Worm (Caenorhabditis elegans) whole organism, L1 larva: ENCODE measurements around the gene F20B6.10.
A peak's percentile ranks its signal among the peaks of the same experiment; 100 is the strongest.

Experiments used
- ceh-82 ChIP-seq, 3 experiments: fragments of 150-350 bp in 1 of 3; sonication (generic microtip) in 2 of 3; optimal IDR thresholded peaks; 2 replicates each; lab custom pipeline; 2014 to 2017; ENCODE audit warnings: missing biosample characterization in 3 of 3, missing genetic modification characterization in 3 of 3
- mep-1 ChIP-seq: fragments of 150-350 bp; optimal IDR thresholded peaks from 2 replicates; lab custom pipeline; 2014; ENCODE audit warnings: missing biosample characterization, missing genetic modification characterization
- nhr-20 ChIP-seq: sonication (generic microtip); optimal IDR thresholded peaks from 2 replicates; lab custom pipeline; 2016; ENCODE audit warnings: mild to moderate bottlenecking, missing genetic modification characterization, missing compliant biosample characterization
- nhr-28 ChIP-seq: fragments of 150-350 bp; optimal IDR thresholded peaks from 2 replicates; lab custom pipeline; 2014; ENCODE audit warnings: missing biosample characterization, missing genetic modification characterization
- tbx-2 ChIP-seq: sonication (generic microtip); optimal IDR thresholded peaks from 2 replicates; lab custom pipeline; 2016; ENCODE audit warnings: missing genetic modification characterization, missing compliant biosample characterization
- unc-62 ChIP-seq: fragments of 150-350 bp; optimal IDR thresholded peaks from 2 replicates; lab custom pipeline; 2014; ENCODE audit warnings: missing biosample characterization, missing genetic modification reagents, missing genetic modification characterization
- zip-4 ChIP-seq: fragments of 200-800 bp; sonication (Bioruptor generic); optimal IDR thresholded peaks from 2 replicates; lab custom pipeline; 2018; ENCODE audit warnings: mild to moderate bottlenecking, missing genetic modification characterization, moderate library complexity, missing compliant biosample characterization

DNA sequence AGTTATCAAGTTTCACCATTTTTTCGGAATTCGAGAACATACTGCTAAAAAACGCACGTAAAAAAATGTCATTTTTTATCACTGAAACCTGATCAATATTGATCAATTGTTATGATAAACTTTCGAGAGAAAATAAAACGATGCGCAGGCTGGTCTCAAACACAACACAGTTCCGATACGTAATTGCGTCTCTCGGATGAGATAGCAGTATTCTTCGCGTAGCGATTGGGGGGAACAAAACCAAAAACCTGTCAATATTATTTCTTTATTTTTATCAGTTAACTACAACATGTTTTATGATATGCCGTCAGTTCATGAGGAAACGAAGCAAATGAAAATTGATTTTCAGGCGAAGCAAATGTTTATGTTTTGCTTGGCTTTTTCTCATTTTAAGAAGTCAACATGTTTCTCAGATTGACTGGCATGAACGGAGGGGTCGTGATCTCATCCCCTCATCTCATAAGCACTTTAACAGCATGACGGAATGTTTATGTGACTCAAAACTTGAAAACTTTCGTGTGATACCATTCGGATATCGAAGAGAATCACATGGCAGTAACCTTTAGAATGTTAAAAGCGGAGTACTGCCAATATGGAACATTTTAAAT, 1.4 kb downstream of the F20B6.10 start:
- TF ChIP-seq zip-4 (GFP tag; lab: Kevin White, UChicago): no peak
- TF ChIP-seq nhr-28 (tag; lab: Kevin White, UChicago): no peak
- TF ChIP-seq unc-62 (GFP tag; lab: Kevin White, UChicago): no peak
- TF ChIP-seq mep-1 (tag; lab: Kevin White, UChicago): no peak
- TF ChIP-seq ceh-82 (tag; optimal IDR thresholded peaks at IDR 0.05; lab: Kevin White, UChicago): no peak
- no peak for TF ChIP-seq tbx-2 (tag; lab: Kevin White, UChicago)
- peak; percentile 31 for TF ChIP-seq nhr-20 (tag; lab: Kevin White, UChicago)
